Fruit fly (Drosophila melanogaster) whole organism, adult: ENCODE results near the gene S-Lap4.

Experiments used
- CG7045 ChIP-seq: fragments of 200-800 bp; sonication (Bioruptor generic); optimal IDR thresholded peaks from 2 replicates; lab custom pipeline; 2017; ENCODE audit warnings: missing biosample characterization, mild to moderate bottlenecking, missing genetic modification characterization
- Clk ChIP-seq: fragments of 200-800 bp; sonication (Bioruptor generic); optimal IDR thresholded peaks from 2 replicates; lab custom pipeline; 2017; ENCODE audit warnings: missing biosample characterization, missing genetic modification characterization
- kay ChIP-seq: fragments of 200-800 bp; sonication (Bioruptor generic); peaks from one replicate; lab custom pipeline; 2016; ENCODE audit warnings: missing biosample characterization, missing genetic modification characterization, borderline replicate concordance
- pad ChIP-seq: fragments of 200-800 bp; sonication (Bioruptor generic); optimal IDR thresholded peaks from 3 replicates; lab custom pipeline; 2017; ENCODE audit warnings: missing biosample characterization, missing genetic modification characterization, mild to moderate bottlenecking, moderate library complexity, missing genetic modification reagents
- toe ChIP-seq: fragments of 200-800 bp; sonication (Bioruptor generic); optimal IDR thresholded peaks from 2 replicates; lab custom pipeline; 2016; ENCODE audit warnings: missing biosample characterization, missing genetic modification characterization

dm6 chr3L:10533878-10534277 lies 43.2 kb downstream of the S-Lap4 start:
- TF ChIP-seq kay (GFP tag; lab: Kevin White, UChicago), result no peak
- no peak for TF ChIP-seq CG7045 (GFP tag; lab: Kevin White, UChicago)
- TF ChIP-seq toe (GFP tag; lab: Kevin White, UChicago), result no peak
- TF ChIP-seq pad, result no peak
- no peak for TF ChIP-seq Clk (GFP tag; lab: Kevin White, UChicago)
